Worm (Caenorhabditis elegans) whole organism, young adult: ENCODE results near the gene E02H4.6.

ENCODE experiments used
- B0019.2 ChIP-seq: fragments of 200-800 bp; sonication (Bioruptor generic); conservative IDR thresholded peaks from 2 replicates; pipeline ENCODE4 v1.3.6; 2022; ENCODE audit warnings: missing genetic modification reagents, missing genetic modification characterization, missing compliant biosample characterization
- B0035.1 ChIP-seq: sonication (generic microtip); optimal IDR thresholded peaks from 2 replicates; lab custom pipeline; 2016; ENCODE audit warnings: missing genetic modification characterization, mild to moderate bottlenecking, missing compliant biosample characterization, missing genotype, missing genetic modification reagents
- B0261.1 ChIP-seq: sonication (generic microtip); optimal IDR thresholded peaks from 2 replicates; lab custom pipeline; 2016; ENCODE audit warnings: mild to moderate bottlenecking, missing genetic modification characterization, moderate library complexity, missing compliant biosample characterization
- F49E8.2 ChIP-seq: sonication (generic microtip); optimal IDR thresholded peaks from 3 replicates; lab custom pipeline; 2017; ENCODE audit warnings: missing genetic modification characterization, mild to moderate bottlenecking, missing compliant biosample characterization, antibody characterized with exemption, moderate library complexity; ENCODE audit not compliant: insufficient read depth
- K11D2.4 ChIP-seq: fragments of 200-800 bp; sonication (Bioruptor generic); IDR thresholded peaks from 2 replicates; pipeline ENCODE4 v1.3.6; 2022; ENCODE audit warnings: missing genetic modification reagents, missing genetic modification characterization, missing compliant biosample characterization
- K12H6.12 ChIP-seq: fragments of 200-800 bp; sonication (Bioruptor generic); optimal IDR thresholded peaks from 2 replicates; lab custom pipeline; 2018; ENCODE audit warnings: mild to moderate bottlenecking, missing genetic modification characterization, missing compliant biosample characterization
- Y56A3A.18 ChIP-seq: fragments of 200-800 bp; sonication (Bioruptor generic); IDR thresholded peaks from 2 replicates; pipeline ENCODE4 v1.3.6; 2022; ENCODE audit warnings: missing genetic modification reagents, missing genetic modification characterization, missing compliant biosample characterization
- Y79H2A.3 ChIP-seq: fragments of 200-800 bp; sonication (Bioruptor generic); conservative IDR thresholded peaks from 2 replicates; pipeline ENCODE4 v1.3.6; 2022; ENCODE audit warnings: missing genetic modification reagents, missing genetic modification characterization, missing compliant biosample characterization
- Y95B8A.8 ChIP-seq: fragments of 200-800 bp; sonication (Bioruptor generic); IDR thresholded peaks from 2 replicates; pipeline ENCODE4 v1.3.6; 2022; ENCODE audit warnings: missing genetic modification reagents, missing genetic modification characterization, missing compliant biosample characterization
- ZK185.1 ChIP-seq: sonication (generic microtip); optimal IDR thresholded peaks from 2 replicates; lab custom pipeline; 2016; ENCODE audit warnings: mild to moderate bottlenecking, missing genetic modification characterization, missing compliant biosample characterization; ENCODE audit not compliant: poor library complexity, severe bottlenecking
- akir-1 ChIP-seq: fragments of 200-800 bp; sonication (Bioruptor generic); optimal IDR thresholded peaks from 2 replicates; lab custom pipeline; 2018; ENCODE audit warnings: mild to moderate bottlenecking, missing genetic modification characterization, moderate library complexity, missing compliant biosample characterization
- atf-7 ChIP-seq: sonication (generic microtip); optimal IDR thresholded peaks from 2 replicates; lab custom pipeline; 2017; ENCODE audit warnings: mild to moderate bottlenecking, missing genetic modification characterization, missing compliant biosample characterization
- attf-3 ChIP-seq: fragments of 200-800 bp; sonication (Bioruptor generic); conservative IDR thresholded peaks from 2 replicates; pipeline ENCODE4 v1.3.6; 2022; ENCODE audit warnings: missing genetic modification reagents, missing genetic modification characterization, missing compliant biosample characterization
- attf-5 ChIP-seq: fragments of 200-800 bp; sonication (Bioruptor generic); optimal IDR thresholded peaks from 2 replicates; lab custom pipeline; 2018; ENCODE audit warnings: mild to moderate bottlenecking, missing genetic modification characterization, missing compliant biosample characterization
- attf-6 ChIP-seq: fragments of 200-800 bp; sonication (Bioruptor generic); IDR thresholded peaks from 2 replicates; pipeline ENCODE4 v1.3.6; 2022; ENCODE audit warnings: missing genetic modification reagents, missing genetic modification characterization, missing compliant biosample characterization
- cebp-2 ChIP-seq: fragments of 200-800 bp; sonication (Bioruptor generic); IDR thresholded peaks from 2 replicates; pipeline ENCODE4 v1.3.6; 2022; ENCODE audit warnings: missing genetic modification characterization, missing compliant biosample characterization
- ceh-100 ChIP-seq: fragments of 200-800 bp; sonication (Bioruptor generic); IDR thresholded peaks from 2 replicates; pipeline ENCODE4 v1.3.6; 2022; ENCODE audit warnings: missing genetic modification reagents, missing genetic modification characterization, missing compliant biosample characterization
- ceh-40 ChIP-seq: fragments of 200-800 bp; sonication (Bioruptor generic); IDR thresholded peaks from 2 replicates; pipeline ENCODE4 v1.3.6; 2022; ENCODE audit warnings: missing genetic modification characterization, missing compliant biosample characterization
- ceh-91 ChIP-seq: fragments of 200-800 bp; sonication (Bioruptor generic); IDR thresholded peaks from 2 replicates; pipeline ENCODE4 v1.3.6; 2022; ENCODE audit warnings: missing genetic modification reagents, missing genetic modification characterization, missing compliant biosample characterization
- dpl-1 ChIP-seq: fragments of 150-350 bp; optimal IDR thresholded peaks from 2 replicates; lab custom pipeline; 2014; ENCODE audit warnings: missing biosample characterization, missing genetic modification reagents, missing genetic modification characterization
- egl-18 ChIP-seq: fragments of 200-800 bp; sonication (Bioruptor generic); IDR thresholded peaks from 2 replicates; pipeline ENCODE4 v1.3.6; 2022; ENCODE audit warnings: missing genetic modification reagents, missing genetic modification characterization, missing compliant biosample characterization
- egl-44 ChIP-seq: fragments of 200-800 bp; sonication (Bioruptor generic); IDR thresholded peaks from 2 replicates; pipeline ENCODE4 v1.3.6; 2022; ENCODE audit warnings: missing genetic modification reagents, missing genetic modification characterization, missing compliant biosample characterization
- gei-17 ChIP-seq: fragments of 200-800 bp; sonication (Bioruptor generic); optimal IDR thresholded peaks from 2 replicates; lab custom pipeline; 2018; ENCODE audit warnings: mild to moderate bottlenecking, missing genetic modification characterization, missing compliant biosample characterization
- him-1 ChIP-seq: sonication (generic microtip); optimal IDR thresholded peaks from 2 replicates; lab custom pipeline; 2016; ENCODE audit warnings: missing genotype, missing genetic modification reagents, missing genetic modification characterization, missing compliant biosample characterization
- hmg-1.2 ChIP-seq: fragments of 200-800 bp; sonication (Bioruptor generic); IDR thresholded peaks from 2 replicates; pipeline ENCODE4 v1.3.6; 2022; ENCODE audit warnings: missing genetic modification reagents, missing genetic modification characterization, missing compliant biosample characterization
- hmg-20 ChIP-seq: fragments of 200-800 bp; sonication (Bioruptor generic); IDR thresholded peaks from 2 replicates; pipeline ENCODE4 v1.3.6; 2022; ENCODE audit warnings: missing genetic modification reagents, missing genetic modification characterization, missing compliant biosample characterization
- let-526 ChIP-seq: fragments of 200-800 bp; sonication (Bioruptor generic); IDR thresholded peaks from 2 replicates; pipeline ENCODE4 v1.3.6; 2022; ENCODE audit warnings: missing genetic modification reagents, missing genetic modification characterization, missing compliant biosample characterization
- lin-40 ChIP-seq: sonication (generic microtip); optimal IDR thresholded peaks from 2 replicates; lab custom pipeline; 2016; ENCODE audit warnings: missing genetic modification characterization, mild to moderate bottlenecking, missing compliant biosample characterization, missing genotype, missing genetic modification reagents
- lir-1 ChIP-seq: fragments of 200-800 bp; sonication (Bioruptor generic); conservative IDR thresholded peaks from 2 replicates; pipeline ENCODE4 v1.3.6; 2022; ENCODE audit warnings: missing genetic modification reagents, missing genetic modification characterization, missing compliant biosample characterization
- mel-28 ChIP-seq: sonication (generic microtip); optimal IDR thresholded peaks from 2 replicates; lab custom pipeline; 2016; ENCODE audit warnings: borderline replicate concordance, mild to moderate bottlenecking, missing genetic modification characterization, missing compliant biosample characterization
- nhr-120 ChIP-seq: fragments of 200-800 bp; sonication (Bioruptor generic); IDR thresholded peaks from 2 replicates; pipeline ENCODE4 v1.3.6; 2022; ENCODE audit warnings: missing genetic modification characterization, missing compliant biosample characterization
- nhr-27 ChIP-seq: fragments of 200-800 bp; sonication (Bioruptor generic); optimal IDR thresholded peaks from 2 replicates; lab custom pipeline; 2018; ENCODE audit warnings: mild to moderate bottlenecking, missing genetic modification characterization, moderate library complexity, missing compliant biosample characterization
- nhr-90 ChIP-seq: sonication (generic microtip); optimal IDR thresholded peaks from 2 replicates; lab custom pipeline; 2016; ENCODE audit warnings: missing genotype, mild to moderate bottlenecking, missing genetic modification characterization, missing compliant biosample characterization
- pbrm-1 ChIP-seq: fragments of 200-800 bp; sonication (Bioruptor generic); IDR thresholded peaks from 2 replicates; pipeline ENCODE4 v1.3.6; 2022; ENCODE audit warnings: missing genetic modification reagents, missing genetic modification characterization, missing compliant biosample characterization
- pha-4 ChIP-seq: fragments of 150-350 bp; sonication (generic microtip); optimal IDR thresholded peaks from 2 replicates; lab custom pipeline; 2014; ENCODE audit warnings: missing biosample characterization, missing genetic modification reagents, missing genetic modification characterization
- repo-1 ChIP-seq: sonication (generic microtip); optimal IDR thresholded peaks from 2 replicates; lab custom pipeline; 2017; ENCODE audit warnings: mild to moderate bottlenecking, missing genetic modification characterization, missing compliant biosample characterization
- rpc-1 ChIP-seq, 2 experiments: fragments of 150-350 bp in 1 of 2; sonication (generic microtip) in 1 of 2; optimal IDR thresholded peaks; 2 replicates each; lab custom pipeline; 2014 to 2018; ENCODE audit warnings: missing biosample characterization in 1 of 2, missing genetic modification characterization in 1 of 2, missing genetic modification reagents in 1 of 2, missing genotype in 1 of 2
- sea-2 ChIP-seq: fragments of 200-800 bp; sonication (Bioruptor generic); IDR thresholded peaks from 2 replicates; pipeline ENCODE4 v1.3.6; 2022; ENCODE audit warnings: missing genetic modification characterization, missing compliant biosample characterization
- snpc-1.1 ChIP-seq: sonication (generic microtip); optimal IDR thresholded peaks from 2 replicates; lab custom pipeline; 2017; ENCODE audit warnings: missing genetic modification characterization, mild to moderate bottlenecking, missing compliant biosample characterization, antibody characterized with exemption, moderate library complexity, missing genotype, missing genetic modification reagents; ENCODE audit not compliant: insufficient read depth
- snpc-1.3 ChIP-seq: sonication (generic microtip); optimal IDR thresholded peaks from 2 replicates; lab custom pipeline; 2017; ENCODE audit warnings: missing genetic modification characterization, mild to moderate bottlenecking, missing compliant biosample characterization, antibody characterized with exemption, moderate library complexity, missing genotype, missing genetic modification reagents; ENCODE audit not compliant: insufficient read depth
- tbp1 ChIP-seq: fragments of 200-800 bp; sonication (Bioruptor generic); optimal IDR thresholded peaks from 2 replicates; lab custom pipeline; 2018; ENCODE audit warnings: mild to moderate bottlenecking, missing genetic modification characterization, missing compliant biosample characterization
- xnd-1 ChIP-seq: sonication (generic microtip); optimal IDR thresholded peaks from 2 replicates; lab custom pipeline; 2016; ENCODE audit warnings: missing genotype, missing genetic modification reagents, missing genetic modification characterization, missing compliant biosample characterization
- zim-3 ChIP-seq: sonication (generic microtip); optimal IDR thresholded peaks from 2 replicates; lab custom pipeline; 2017; ENCODE audit warnings: mild to moderate bottlenecking, missing genetic modification characterization, moderate library complexity, missing compliant biosample characterization
- ztf-25 ChIP-seq: fragments of 200-800 bp; sonication (Bioruptor generic); IDR thresholded peaks from 2 replicates; pipeline ENCODE4 v1.3.6; 2022; ENCODE audit warnings: missing genetic modification reagents, missing genetic modification characterization, missing compliant biosample characterization
- ztf-26 ChIP-seq: sonication (generic microtip); optimal IDR thresholded peaks from 2 replicates; lab custom pipeline; 2017; ENCODE audit warnings: missing genetic modification characterization, missing compliant biosample characterization
- ztf-28 ChIP-seq: fragments of 200-800 bp; sonication (Bioruptor generic); IDR thresholded peaks from 2 replicates; pipeline ENCODE4 v1.3.6; 2022; ENCODE audit warnings: missing genetic modification reagents, missing genetic modification characterization, missing compliant biosample characterization
- ztf-3 ChIP-seq: fragments of 200-800 bp; sonication (Bioruptor generic); optimal IDR thresholded peaks from 2 replicates; lab custom pipeline; 2018; ENCODE audit warnings: mild to moderate bottlenecking, missing genetic modification characterization, missing compliant biosample characterization
- ztf-6 ChIP-seq: fragments of 200-800 bp; sonication (Bioruptor generic); IDR thresholded peaks from 2 replicates; pipeline ENCODE4 v1.3.6; 2022; ENCODE audit warnings: missing genetic modification reagents, missing genetic modification characterization, missing compliant biosample characterization

The E02H4.6 gene

DNA sequence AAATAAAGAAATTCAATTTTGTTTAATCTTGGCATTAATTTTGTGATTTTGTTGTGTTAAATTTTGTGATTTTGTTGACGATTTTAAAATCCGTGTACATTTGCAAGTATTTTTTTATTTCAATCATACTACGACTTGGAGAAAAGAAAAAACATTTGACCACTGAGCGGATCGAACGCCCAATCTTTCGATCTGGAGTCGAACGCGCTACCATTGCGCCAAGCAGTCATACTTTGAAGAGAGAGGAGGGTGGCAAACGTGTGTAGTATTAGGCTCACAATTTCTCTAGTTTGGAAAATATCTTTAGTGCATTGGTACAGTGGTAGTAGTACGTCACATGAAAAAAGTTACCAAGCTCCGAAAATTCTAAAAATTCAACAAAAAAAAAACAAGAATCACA is 23.2 kb downstream of the E02H4.6 start (continued):
- TF ChIP-seq ztf-25 (GFP tag; lab: Robert Waterston, UW) (peak; percentile 81), ZK185.1 (tag; lab: Kevin White, UChicago) (peak; percentile 68), Y79H2A.3 (no peak), K12H6.12 (tag; lab: Kevin White, UChicago) (no peak), gei-17 (GFP tag; lab: Kevin White, UChicago) (no peak), him-1 (tag; lab: Kevin White, UChicago) (peak; percentile 62), Y95B8A.8 (GFP tag; lab: Robert Waterston, UW) (no peak), B0019.2 (GFP tag; lab: Robert Waterston, UW) (no peak), lin-40 (tag; lab: Kevin White, UChicago) (no peak), hmg-1.2 (GFP tag; lab: Robert Waterston, UW) (no peak; the same call in 1 of the 2 replicates), cebp-2 (GFP tag; lab: Robert Waterston, UW) (0 out of 2 replicates have a peak, but pooled peaks have one; percentile 16), dpl-1 (no peak), lir-1 (GFP tag; lab: Robert Waterston, UW) (peak; percentile 84; the same call in 1 of the 2 replicates), attf-5 (GFP tag; lab: Kevin White, UChicago) (no peak), egl-44 (0 out of 2 replicates have a peak, but pooled peaks have one; percentile 21), nhr-120 (no peak), mel-28 (no peak), ztf-6 (GFP tag; lab: Robert Waterston, UW) (no peak), xnd-1 (tag; lab: Kevin White, UChicago) (no peak), ceh-100 (GFP tag; lab: Robert Waterston, UW) (no peak), egl-18 (GFP tag; lab: Robert Waterston, UW) (no peak), pha-4 (tag; lab: Kevin White, UChicago) (no peak), nhr-27 (no peak), B0261.1 (tag; lab: Kevin White, UChicago) (peak; percentile 79), ztf-26 (tag; lab: Kevin White, UChicago) (no peak), hmg-20 (GFP tag; lab: Robert Waterston, UW) (no peak), tbp1 (GFP tag; lab: Kevin White, UChicago) (peak; percentile 91), K11D2.4 (GFP tag; lab: Robert Waterston, UW) (no peak), akir-1 (GFP tag; lab: Kevin White, UChicago) (no peak), nhr-90 (tag; lab: Kevin White, UChicago) (peak; percentile 88), snpc-1.1 (peak; percentile 48), B0035.1 (tag; lab: Kevin White, UChicago) (peak; percentile 14), attf-3 (GFP tag; lab: Robert Waterston, UW) (no peak), let-526 (GFP tag; lab: Robert Waterston, UW) (no peak), zim-3 (peak; percentile 2), repo-1 (tag; lab: Kevin White, UChicago) (no peak), ztf-28 (GFP tag; lab: Robert Waterston, UW) (no peak), ceh-91 (no peak), ceh-40 (GFP tag; lab: Robert Waterston, UW) (no peak), sea-2 (GFP tag; lab: Robert Waterston, UW) (0 out of 2 replicates have a peak, but pooled peaks have one; percentile 21), F49E8.2 (tag; lab: Kevin White, UChicago) (peak; percentile 3), atf-7 (tag; lab: Kevin White, UChicago) (no peak), Y56A3A.18 (GFP tag; lab: Robert Waterston, UW) (peak; percentile 15; the same call in 1 of the 2 replicates), ztf-3 (GFP tag; lab: Kevin White, UChicago) (no peak), attf-6 (GFP tag; lab: Robert Waterston, UW) (0 out of 2 replicates have a peak, but pooled peaks have one; percentile 10), pbrm-1 (GFP tag; lab: Robert Waterston, UW) (peak; percentile 61; the same call in 1 of the 2 replicates), rpc-1 (optimal IDR thresholded peaks at IDR 0.05; lab: Kevin White, UChicago) (peak; percentile 91), rpc-1 (tag; optimal IDR thresholded peaks at IDR 0.05; lab: Kevin White, UChicago) (peak; percentile 96), snpc-1.3 (peak; percentile 70)
